Worm (Caenorhabditis elegans) whole organism, young adult: ENCODE measurements around the gene ocr-4.

Experiments
- T26A5.8 ChIP-seq: sonication (generic microtip); optimal IDR thresholded peaks from 2 replicates; lab custom pipeline; 2016; ENCODE audit warnings: missing genetic modification characterization, missing compliant biosample characterization
- aptf-2 ChIP-seq: fragments of 200-800 bp; sonication (Bioruptor generic); conservative IDR thresholded peaks from 2 replicates; pipeline ENCODE4 v1.3.6; 2022; ENCODE audit warnings: missing genetic modification reagents, missing genetic modification characterization, missing compliant biosample characterization
- attf-3 ChIP-seq: fragments of 200-800 bp; sonication (Bioruptor generic); conservative IDR thresholded peaks from 2 replicates; pipeline ENCODE4 v1.3.6; 2022; ENCODE audit warnings: missing genetic modification reagents, missing genetic modification characterization, missing compliant biosample characterization
- ekl-4 ChIP-seq: fragments of 200-800 bp; sonication (Bioruptor generic); IDR thresholded peaks from 2 replicates; pipeline ENCODE4 v1.3.6; 2022; ENCODE audit warnings: missing genetic modification reagents, missing genetic modification characterization, missing compliant biosample characterization
- fkh-3 ChIP-seq: sonication (generic microtip); optimal IDR thresholded peaks from 2 replicates; lab custom pipeline; 2016; ENCODE audit warnings: mild to moderate bottlenecking, missing genetic modification characterization, missing compliant biosample characterization
- let-526 ChIP-seq: fragments of 200-800 bp; sonication (Bioruptor generic); IDR thresholded peaks from 2 replicates; pipeline ENCODE4 v1.3.6; 2022; ENCODE audit warnings: missing genetic modification reagents, missing genetic modification characterization, missing compliant biosample characterization
- madf-3 ChIP-seq: fragments of 200-800 bp; sonication (Bioruptor generic); IDR thresholded peaks from 2 replicates; pipeline ENCODE4 v1.3.6; 2022; ENCODE audit warnings: missing genetic modification reagents, missing genetic modification characterization, missing compliant biosample characterization
- nhr-90 ChIP-seq: sonication (generic microtip); optimal IDR thresholded peaks from 2 replicates; lab custom pipeline; 2016; ENCODE audit warnings: missing genotype, mild to moderate bottlenecking, missing genetic modification characterization, missing compliant biosample characterization
- unc-62 ChIP-seq: fragments of 150-350 bp; optimal IDR thresholded peaks from 2 replicates; lab custom pipeline; 2014; ENCODE audit warnings: missing biosample characterization, missing genetic modification reagents, missing genetic modification characterization

- TF ChIP-seq let-526 (GFP tag; lab: Robert Waterston, UW) (no peak), T26A5.8 (tag; lab: Kevin White, UChicago) (no peak), madf-3 (GFP tag; lab: Robert Waterston, UW) (no peak), fkh-3 (tag; lab: Kevin White, UChicago) (no peak), ekl-4 (GFP tag; lab: Robert Waterston, UW) (no peak), unc-62 (GFP tag; lab: Kevin White, UChicago) (no peak), attf-3 (no peak), nhr-90 (tag; lab: Kevin White, UChicago) (peak; percentile 14), aptf-2 (GFP tag; lab: Robert Waterston, UW) (no peak)
Observed at ce11 chrIV:7344020-7344419, 11.4 kb upstream of the ocr-4 start.
